Worm (Caenorhabditis elegans): ENCODE data around the gene T09B9.4.

T09B9.4 gene

DNA sequence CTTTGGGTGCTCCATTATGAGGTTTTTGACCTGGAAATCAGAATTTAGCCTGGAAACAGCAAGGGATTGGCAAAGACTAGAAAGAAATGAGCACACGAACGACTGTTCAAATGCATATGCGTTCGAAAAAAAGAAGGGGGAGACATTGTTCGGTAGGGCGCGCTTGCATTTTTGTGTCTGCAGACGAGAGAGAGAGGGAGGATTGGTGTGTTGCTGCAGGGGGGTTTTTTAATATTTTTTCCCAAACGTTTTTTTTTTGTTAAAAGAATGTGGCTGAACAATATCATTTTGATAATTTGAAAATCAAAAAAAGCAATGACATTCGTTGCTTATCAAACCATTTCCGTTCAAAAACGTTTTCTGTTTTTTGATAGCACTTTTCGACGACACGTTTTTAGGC lies at the start of gene T09B9.4:
Gene T09B9.4, minus strand, starts transcription at position 30 of the 400 bp plus-strand sequence.
- no peak for TF ChIP-seq ceh-36 (tag; optimal IDR thresholded peaks at IDR 0.05)
- TF ChIP-seq F13C5.2 (tag; optimal IDR thresholded peaks at IDR 0.05) = no peak
- no peak for TF ChIP-seq tbx-11 (GFP tag; IDR thresholded peaks at IDR 0.05)
- TF ChIP-seq ceh-13 (GFP tag; optimal IDR thresholded peaks at IDR 0.05) = no peak
- 0 out of 2 replicates have a peak, but pooled peaks have one; percentile 19 for TF ChIP-seq flt-1 (GFP tag; IDR thresholded peaks at IDR 0.05)

DNA sequence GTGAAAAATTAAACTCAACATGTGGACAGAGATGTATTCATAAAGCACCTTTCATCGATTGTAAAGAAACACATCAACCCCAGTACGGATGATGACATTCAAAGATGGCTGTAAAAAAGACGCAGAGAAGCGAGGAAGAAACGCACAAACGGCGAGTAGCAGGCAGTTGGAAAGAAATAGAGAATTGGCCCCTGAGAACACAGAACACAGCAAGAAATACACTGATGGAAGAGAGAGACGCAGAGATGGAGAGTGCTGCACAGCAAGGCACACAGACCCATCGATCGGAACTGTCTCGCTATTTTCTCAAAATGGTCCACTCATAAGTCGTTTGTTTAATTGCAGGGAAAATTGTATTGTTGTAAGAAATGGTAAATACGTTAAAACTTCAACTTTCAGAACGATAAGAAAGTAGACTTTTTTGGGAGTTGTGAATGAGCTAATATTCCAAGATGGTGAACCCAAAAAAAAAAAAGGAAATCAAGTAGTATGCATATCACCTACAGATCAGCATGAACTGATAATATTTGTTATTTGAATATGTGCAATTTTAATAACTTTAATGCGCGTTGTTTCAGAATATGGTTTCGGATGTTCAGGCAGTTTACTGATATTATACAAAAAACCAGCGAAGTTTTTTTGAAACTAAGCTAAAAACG lies 48.6 kb upstream of the T09B9.4 start:
- TF ChIP-seq hnd-1 (tag; optimal IDR thresholded peaks at IDR 0.05) (no peak), tbx-11 (GFP tag; IDR thresholded peaks at IDR 0.05) (no peak), tra-4 (tag; optimal IDR thresholded peaks at IDR 0.05) (no peak), ets-7 (tag; optimal IDR thresholded peaks at IDR 0.05) (no peak), B0310.2 (tag; optimal IDR thresholded peaks at IDR 0.05) (no peak), sea-1 (GFP tag; conservative IDR thresholded peaks at IDR 0.05) (no peak), pes-1 (GFP tag; IDR thresholded peaks at IDR 0.05) (no peak), ceh-36 (tag; optimal IDR thresholded peaks at IDR 0.05) (no peak), scrt-1 (GFP tag; IDR thresholded peaks at IDR 0.05) (no peak), tbx-37 (GFP tag; conservative IDR thresholded peaks at IDR 0.05) (no peak), aly-1 (tag; optimal IDR thresholded peaks at IDR 0.05) (no peak), ama-1 (optimal IDR thresholded peaks at IDR 0.05) (no peak), hmg-4 (GFP tag; optimal IDR thresholded peaks at IDR 0.05) (no peak), hmbx-1 (tag; optimal IDR thresholded peaks at IDR 0.05) (no peak), flt-1 (GFP tag; IDR thresholded peaks at IDR 0.05) (no peak), F13C5.2 (tag; optimal IDR thresholded peaks at IDR 0.05) (no peak), ceh-13 (GFP tag; optimal IDR thresholded peaks at IDR 0.05) (no peak)

DNA sequence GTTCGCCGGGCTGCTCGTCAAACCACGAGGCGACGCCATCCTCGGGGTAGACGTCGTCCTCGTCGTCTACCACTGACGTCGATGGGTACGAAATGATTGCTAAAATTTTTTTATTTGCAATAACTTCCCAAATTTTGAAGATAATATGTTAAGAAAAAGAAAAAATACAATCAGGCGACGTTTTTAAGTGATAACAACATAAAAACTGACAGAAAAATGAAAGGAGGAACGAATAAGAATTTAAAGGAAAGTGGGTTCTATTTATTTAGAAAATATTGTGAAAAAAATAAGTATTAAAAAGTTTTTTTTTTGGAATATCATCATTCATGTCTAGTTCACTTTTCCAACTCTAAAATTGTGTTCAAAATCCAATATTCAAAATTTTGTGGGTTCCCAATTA lies 48.0 kb upstream of the T09B9.4 start, which contains the start of gene dpy-22:
Gene dpy-22, minus strand, starts transcription at position 101 of the 400 bp plus-strand sequence.
- no peak for TF ChIP-seq ama-1 (optimal IDR thresholded peaks at IDR 0.05)
- TF ChIP-seq pes-1 (GFP tag; IDR thresholded peaks at IDR 0.05) = no peak
- TF ChIP-seq F13C5.2 (tag; optimal IDR thresholded peaks at IDR 0.05) = no peak
- TF ChIP-seq tbx-37 (GFP tag; conservative IDR thresholded peaks at IDR 0.05) = no peak
- no peak for TF ChIP-seq flt-1 (GFP tag; IDR thresholded peaks at IDR 0.05)
- no peak for TF ChIP-seq sea-1 (GFP tag; conservative IDR thresholded peaks at IDR 0.05)
- no peak for TF ChIP-seq scrt-1 (GFP tag; IDR thresholded peaks at IDR 0.05)
- no peak for TF ChIP-seq aly-1 (tag; optimal IDR thresholded peaks at IDR 0.05)
- TF ChIP-seq hmbx-1 (tag; optimal IDR thresholded peaks at IDR 0.05) = no peak
- no peak for TF ChIP-seq tbx-11 (GFP tag; IDR thresholded peaks at IDR 0.05)
- TF ChIP-seq hnd-1 (tag; optimal IDR thresholded peaks at IDR 0.05) = no peak
- TF ChIP-seq ets-7 (tag; optimal IDR thresholded peaks at IDR 0.05) = no peak
- no peak for TF ChIP-seq tra-4 (tag; optimal IDR thresholded peaks at IDR 0.05)
- no peak for TF ChIP-seq ceh-13 (GFP tag; optimal IDR thresholded peaks at IDR 0.05)

DNA sequence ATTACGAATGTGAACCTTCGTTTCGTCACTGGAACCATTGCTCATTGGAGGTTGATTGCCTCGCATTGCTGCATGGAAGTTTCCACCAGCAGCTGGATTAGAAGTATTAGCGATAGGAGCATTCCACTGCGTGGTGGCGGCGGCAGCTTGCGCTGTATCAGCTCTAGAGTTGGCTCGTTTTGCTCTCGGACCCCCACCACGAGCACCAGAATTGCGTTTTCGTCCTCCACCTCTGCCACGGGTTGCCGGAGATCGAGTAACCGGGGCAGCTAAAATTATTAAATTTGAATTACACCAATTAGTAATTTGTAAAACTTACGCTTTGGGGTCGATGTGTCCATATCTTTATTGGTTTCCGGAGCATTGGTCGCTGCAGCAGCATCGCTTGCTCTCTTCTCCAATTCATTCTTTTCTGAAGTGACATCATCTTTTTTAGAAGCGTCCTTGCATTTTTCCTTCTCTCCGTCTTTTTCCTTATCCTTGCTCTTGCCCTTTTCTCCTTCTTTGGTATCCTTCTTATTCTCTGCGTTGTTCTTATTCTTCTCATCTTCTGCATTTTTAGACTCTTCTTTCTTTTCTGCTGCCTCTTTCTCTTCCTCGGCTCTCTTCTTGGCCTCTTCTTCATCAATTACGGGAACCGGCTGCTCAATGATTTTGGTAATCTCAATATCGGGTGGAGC lies 40.1 kb upstream of the T09B9.4 start:
- no peak for TF ChIP-seq hmbx-1 (tag; optimal IDR thresholded peaks at IDR 0.05)
- no peak for TF ChIP-seq tbx-11 (GFP tag; IDR thresholded peaks at IDR 0.05)
- no peak for TF ChIP-seq pes-1 (GFP tag; IDR thresholded peaks at IDR 0.05)
- no peak for TF ChIP-seq sea-1 (GFP tag; conservative IDR thresholded peaks at IDR 0.05)
- TF ChIP-seq scrt-1 (GFP tag; IDR thresholded peaks at IDR 0.05) = no peak
- no peak for TF ChIP-seq hnd-1 (tag; optimal IDR thresholded peaks at IDR 0.05)
- TF ChIP-seq ama-1 (optimal IDR thresholded peaks at IDR 0.05) = no peak
- no peak for TF ChIP-seq B0310.2 (tag; optimal IDR thresholded peaks at IDR 0.05)
- TF ChIP-seq hmg-4 (GFP tag; optimal IDR thresholded peaks at IDR 0.05) = no peak
- TF ChIP-seq aly-1 (tag; optimal IDR thresholded peaks at IDR 0.05) = no peak
- TF ChIP-seq tra-4 (tag; optimal IDR thresholded peaks at IDR 0.05) = no peak

DNA sequence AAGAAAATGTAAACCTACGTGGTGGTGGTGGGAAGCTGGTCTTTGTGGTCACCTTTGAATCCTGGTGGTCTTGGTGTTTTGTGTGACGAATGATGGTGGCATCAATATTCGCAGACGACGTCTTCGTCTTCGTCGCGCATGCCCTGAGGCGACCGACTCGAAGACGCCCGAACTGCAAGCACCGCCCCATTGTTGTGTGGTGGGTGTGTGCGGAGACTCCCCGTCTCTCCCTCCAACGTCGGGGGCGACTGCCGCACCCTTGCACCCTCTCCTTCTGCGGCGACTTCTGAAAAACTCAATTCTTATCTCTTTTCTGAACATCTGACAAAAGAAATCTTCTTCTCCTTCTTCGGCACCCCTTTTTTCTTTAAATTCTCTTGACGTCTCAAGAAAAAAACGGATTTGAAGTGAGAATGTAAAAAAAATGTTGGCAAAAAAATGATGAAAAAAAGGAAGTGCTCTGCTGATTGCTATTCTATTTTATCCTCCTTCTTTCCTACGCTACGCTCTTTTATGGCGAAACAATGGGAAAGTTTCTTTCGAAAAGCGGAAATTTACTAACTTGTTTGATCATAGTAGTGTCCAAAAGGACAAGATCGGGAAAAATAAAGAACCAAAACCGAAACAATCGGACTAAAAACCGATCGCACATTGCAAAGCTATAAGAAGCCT lies 33.4 kb upstream of the T09B9.4 start, which contains the start of gene lgc-47:
Gene lgc-47, minus strand, starts transcription at position 286 of the 672 bp plus-strand sequence.
- TF ChIP-seq aly-1 (tag; optimal IDR thresholded peaks at IDR 0.05) (no peak), ama-1 (optimal IDR thresholded peaks at IDR 0.05) (no peak), ceh-13 (GFP tag; optimal IDR thresholded peaks at IDR 0.05) (no peak), ceh-36 (tag; optimal IDR thresholded peaks at IDR 0.05) (no peak), flt-1 (GFP tag; IDR thresholded peaks at IDR 0.05) (no peak), scrt-1 (GFP tag; IDR thresholded peaks at IDR 0.05) (no peak), sea-1 (GFP tag; conservative IDR thresholded peaks at IDR 0.05) (no peak), ets-7 (tag; optimal IDR thresholded peaks at IDR 0.05) (no peak), hmbx-1 (tag; optimal IDR thresholded peaks at IDR 0.05) (no peak), tbx-37 (GFP tag; conservative IDR thresholded peaks at IDR 0.05) (no peak), F13C5.2 (tag; optimal IDR thresholded peaks at IDR 0.05) (no peak), pes-1 (GFP tag; IDR thresholded peaks at IDR 0.05) (no peak), hnd-1 (tag; optimal IDR thresholded peaks at IDR 0.05) (no peak), B0310.2 (tag; optimal IDR thresholded peaks at IDR 0.05) (no peak), tbx-11 (GFP tag; IDR thresholded peaks at IDR 0.05) (no peak), hmg-4 (GFP tag; optimal IDR thresholded peaks at IDR 0.05) (no peak), tra-4 (tag; optimal IDR thresholded peaks at IDR 0.05) (no peak)

DNA sequence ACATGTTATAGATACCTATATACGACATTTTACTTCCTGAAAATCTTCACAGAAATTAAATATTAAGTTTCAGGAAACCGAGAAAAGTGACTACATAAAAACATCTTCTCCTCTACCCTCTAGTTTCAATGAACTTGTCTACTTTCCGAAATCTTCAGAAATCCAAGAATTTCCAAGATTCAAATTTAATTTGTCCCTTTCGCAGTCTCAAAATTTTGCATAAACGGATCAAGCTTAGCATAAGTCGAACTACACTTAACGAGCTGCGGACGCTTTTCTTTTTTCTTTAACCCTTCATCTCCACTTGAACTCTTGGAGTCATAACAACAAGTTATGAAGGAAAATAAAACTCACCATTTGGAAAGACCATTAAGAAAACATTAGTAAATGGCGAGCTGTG lies 31.3 kb upstream of the T09B9.4 start:
- TF ChIP-seq B0310.2 (tag; optimal IDR thresholded peaks at IDR 0.05) (no peak), scrt-1 (GFP tag; IDR thresholded peaks at IDR 0.05) (no peak), hmbx-1 (tag; optimal IDR thresholded peaks at IDR 0.05) (no peak), tbx-37 (GFP tag; conservative IDR thresholded peaks at IDR 0.05) (no peak), hmg-4 (GFP tag; optimal IDR thresholded peaks at IDR 0.05) (no peak), ama-1 (optimal IDR thresholded peaks at IDR 0.05) (no peak), aly-1 (tag; optimal IDR thresholded peaks at IDR 0.05) (no peak), hnd-1 (tag; optimal IDR thresholded peaks at IDR 0.05) (no peak), pes-1 (GFP tag; IDR thresholded peaks at IDR 0.05) (no peak), tbx-11 (GFP tag; IDR thresholded peaks at IDR 0.05) (no peak), flt-1 (GFP tag; IDR thresholded peaks at IDR 0.05) (no peak), ceh-13 (GFP tag; optimal IDR thresholded peaks at IDR 0.05) (no peak), sea-1 (GFP tag; conservative IDR thresholded peaks at IDR 0.05) (no peak), F13C5.2 (tag; optimal IDR thresholded peaks at IDR 0.05) (no peak)
